Fruit fly (Drosophila melanogaster) whole organism, embryonic: ENCODE data around the gene CG1738.
A peak's percentile ranks its signal among the peaks of the same experiment; 100 is the strongest.

ENCODE experiments used
- CG5245 ChIP-seq: fragments of 200-800 bp; sonication (Bioruptor generic); optimal IDR thresholded peaks from 3 replicates; lab custom pipeline; 2016; ENCODE audit warnings: missing biosample characterization, missing genetic modification characterization
- aop ChIP-seq: fragments of 200-800 bp; sonication (Bioruptor generic); IDR thresholded peaks from 2 replicates; pipeline ENCODE4 v1.3.6; 2022; ENCODE audit warnings: missing biosample characterization, missing genetic modification characterization
- chinmo ChIP-seq: fragments of 200-800 bp; sonication (Bioruptor generic); IDR thresholded peaks from 4 replicates; pipeline ENCODE4 v1.3.6; 2022; ENCODE audit warnings: missing biosample characterization, missing genetic modification characterization; ENCODE audit not compliant: partially characterized antibody
- emc ChIP-seq: fragments of 200-800 bp; sonication (Bioruptor generic); optimal IDR thresholded peaks from 2 replicates; lab custom pipeline; 2016; ENCODE audit warnings: missing biosample characterization, missing genetic modification characterization
- rib ChIP-seq: fragments of 200-800 bp; sonication (Bioruptor generic); IDR thresholded peaks from 2 replicates; pipeline ENCODE4 v1.3.6; 2022; ENCODE audit warnings: missing biosample characterization, missing genetic modification characterization
- salm ChIP-seq: fragments of 200-800 bp; sonication (Bioruptor generic); optimal IDR thresholded peaks from 2 replicates; lab custom pipeline; 2018; ENCODE audit warnings: missing biosample characterization, mild to moderate bottlenecking, missing genetic modification characterization

The CG1738 gene

DNA sequence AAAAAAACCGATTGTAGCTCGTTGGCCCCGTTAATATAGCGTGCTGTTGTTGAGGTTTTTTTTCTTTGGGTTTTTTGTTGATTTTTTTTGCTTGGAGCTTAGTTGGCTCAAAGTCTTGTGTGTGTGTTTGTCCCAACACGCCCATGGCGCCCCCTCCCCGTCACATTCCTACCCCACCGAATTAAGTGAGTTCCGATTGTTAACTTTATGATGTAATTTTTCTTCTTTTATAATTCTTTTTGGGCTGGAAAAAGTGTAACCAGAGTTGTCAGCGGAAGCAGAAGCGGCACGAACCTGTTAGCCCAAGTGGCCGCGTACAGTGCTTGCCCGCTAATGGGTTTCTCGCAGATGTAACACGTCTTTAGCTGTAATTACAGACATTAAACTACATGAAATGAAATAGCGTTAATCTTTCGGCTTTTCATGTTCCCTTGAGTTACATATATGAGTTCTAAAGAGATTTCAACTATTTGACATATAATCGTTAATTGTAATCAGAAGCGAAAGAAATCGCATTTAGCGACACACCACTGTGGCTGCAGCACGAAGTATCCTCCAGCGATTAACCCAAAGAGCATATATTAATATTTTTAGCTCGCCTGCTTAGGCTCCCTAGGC is 44.3 kb downstream of the CG1738 start (continued):
- TF ChIP-seq salm (tag; lab: Kevin White, UChicago) (no peak), emc (GFP tag; lab: Kevin White, UChicago) (no peak), CG5245 (no peak), rib (no peak), aop (no peak), chinmo (GFP tag; lab: Robert Waterston, UW) (0 out of 4 replicates have a peak, but pooled peaks have one; percentile 43)
